Fruit fly (Drosophila melanogaster) whole organism, pupa: ENCODE results near the gene HSPBAP1.

Experiments used
- CG13204 ChIP-seq: fragments of 200-800 bp; sonication (Bioruptor generic); optimal IDR thresholded peaks from 2 replicates; lab custom pipeline; 2018; ENCODE audit warnings: missing biosample characterization, mild to moderate bottlenecking, missing genetic modification characterization, moderate library complexity
- CG15710 ChIP-seq: fragments of 200-800 bp; sonication (Bioruptor generic); optimal IDR thresholded peaks from 2 replicates; lab custom pipeline; 2018; ENCODE audit warnings: missing biosample characterization, mild to moderate bottlenecking, missing genetic modification characterization, moderate library complexity
- EcR ChIP-seq: fragments of 200-800 bp; sonication (Bioruptor generic); optimal IDR thresholded peaks from 3 replicates; lab custom pipeline; 2019; ENCODE audit warnings: missing biosample characterization, missing genetic modification characterization, mild to moderate bottlenecking, moderate library complexity, missing genetic modification reagents
- Pif1A ChIP-seq: fragments of 200-800 bp; sonication (Bioruptor generic); optimal IDR thresholded peaks from 3 replicates; lab custom pipeline; 2016; ENCODE audit warnings: missing biosample characterization, missing genetic modification characterization
- fd96Ca ChIP-seq: fragments of 200-800 bp; sonication (Bioruptor generic); IDR thresholded peaks from 3 replicates; pipeline ENCODE4 v1.3.6; 2022; ENCODE audit warnings: missing biosample characterization, missing genetic modification characterization
- rn ChIP-seq: fragments of 200-800 bp; sonication (Bioruptor generic); IDR thresholded peaks from 2 replicates; pipeline ENCODE4 v1.3.6; 2022; ENCODE audit warnings: missing biosample characterization, missing genetic modification characterization

DNA sequence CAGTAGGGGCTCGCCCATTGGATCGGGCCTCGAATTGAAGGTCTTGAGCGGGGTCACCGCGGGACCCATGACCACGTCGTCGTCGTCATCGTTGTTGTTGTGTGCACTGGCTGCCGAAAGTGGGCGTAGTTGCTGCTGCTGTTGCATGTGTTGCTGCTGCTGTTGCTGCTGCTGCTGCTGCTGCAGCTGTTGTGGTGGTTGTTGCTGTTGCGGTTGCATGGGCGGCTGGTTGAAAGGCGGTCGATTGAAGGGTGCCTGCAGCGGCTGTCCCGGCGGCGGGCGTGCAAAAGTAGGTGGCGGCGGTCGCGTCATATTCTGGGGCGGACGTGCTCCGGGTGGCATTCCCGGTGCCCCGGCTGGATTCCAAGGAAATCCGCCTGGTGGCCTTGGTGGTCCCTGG, 47.2 kb upstream of the HSPBAP1 start:
- no peak for TF ChIP-seq CG13204 (GFP tag; lab: Kevin White, UChicago)
- TF ChIP-seq fd96Ca (GFP tag; lab: Robert Waterston, UW), result no peak
- no peak for TF ChIP-seq Pif1A (GFP tag; lab: Kevin White, UChicago)
- TF ChIP-seq EcR (GFP tag; lab: Kevin White, UChicago), result no peak
- TF ChIP-seq rn (GFP tag; lab: Robert Waterston, UW), result no peak
- TF ChIP-seq CG15710 (tag; lab: Kevin White, UChicago), result no peak
